Worm (Caenorhabditis elegans): ENCODE data around the gene soap-1.

Gene soap-1

ce11 chrV:7237094-7237132, 22.2 kb upstream of the soap-1 start, which contains the start of gene hpo-9:
hpo-9 (minus strand) TSS chrV:7237130.
- no peak for TF ChIP-seq blmp-1 (tag; optimal IDR thresholded peaks at IDR 0.05)
- TF ChIP-seq hlh-4 (tag; optimal IDR thresholded peaks at IDR 0.05) = no peak
- no peak for TF ChIP-seq nhr-12 (tag; optimal IDR thresholded peaks at IDR 0.05)
- TF ChIP-seq isw-1 (GFP tag; IDR thresholded peaks at IDR 0.05) = no peak
- TF ChIP-seq egl-13 (tag; optimal IDR thresholded peaks at IDR 0.05) = no peak
- no peak for TF ChIP-seq elt-3 (tag; optimal IDR thresholded peaks at IDR 0.05)

ce11 chrV:7236694-7237093, 22.0 kb upstream of the soap-1 start:
- TF ChIP-seq elt-3 (tag; optimal IDR thresholded peaks at IDR 0.05) (no peak), ceh-8 (GFP tag; optimal IDR thresholded peaks at IDR 0.05) (no peak), nhr-237 (tag; optimal IDR thresholded peaks at IDR 0.05) (no peak), dpl-1 (GFP tag; optimal IDR thresholded peaks at IDR 0.05) (no peak), C34B4.2 (tag; optimal IDR thresholded peaks at IDR 0.05) (no peak), efl-1 (optimal IDR thresholded peaks at IDR 0.05) (no peak), efl-1 (GFP tag; optimal IDR thresholded peaks at IDR 0.05 in 1 of 2) (peak in 1 of 2 experiments; percentile 93), fos-1 (tag; optimal IDR thresholded peaks at IDR 0.05) (no peak)

- TF ChIP-seq unc-62 (GFP tag; optimal IDR thresholded peaks at IDR 0.05) (no peak), nhr-47 (tag; optimal IDR thresholded peaks at IDR 0.05) (no peak), nhr-237 (tag; optimal IDR thresholded peaks at IDR 0.05) (no peak), ceh-82 (tag; optimal IDR thresholded peaks at IDR 0.05) (no peak), skn-1 (tag; optimal IDR thresholded peaks at IDR 0.05) (no peak), mab-9 (GFP tag; IDR thresholded peaks at IDR 0.05) (no peak), sptf-1 (tag; optimal IDR thresholded peaks at IDR 0.05) (no peak), egl-13 (tag; optimal IDR thresholded peaks at IDR 0.05) (no peak)
Measured at ce11 chrV:7234726-7235125, 20.0 kb upstream of the soap-1 start, which contains the start of gene C05C8.5. C05C8.5 (minus strand) TSS chrV:7234826.

DNA sequence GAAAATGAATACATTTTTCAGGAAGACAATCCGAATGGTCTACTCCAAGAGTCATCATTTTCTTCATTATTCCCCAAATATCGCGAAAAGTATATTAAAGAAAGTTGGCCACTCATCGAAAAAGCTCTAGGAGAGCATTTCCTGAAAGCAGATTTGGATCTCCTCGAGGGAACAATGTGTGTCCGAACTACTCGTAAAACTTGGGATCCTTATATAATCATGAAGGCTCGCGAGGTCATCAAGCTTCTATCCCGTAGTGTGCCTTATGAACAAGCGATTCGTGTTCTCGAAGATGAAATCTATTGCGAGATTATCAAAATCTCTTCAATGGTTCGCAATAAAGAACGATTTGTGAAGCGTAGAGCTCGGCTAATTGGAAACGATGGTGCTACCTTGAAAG, 16.8 kb upstream of the soap-1 start:
- TF ChIP-seq vab-15 (tag; optimal IDR thresholded peaks at IDR 0.05) (no peak), lin-15B (tag; optimal IDR thresholded peaks at IDR 0.05) (no peak), sptf-1 (tag; optimal IDR thresholded peaks at IDR 0.05) (no peak), dsc-1 (tag; optimal IDR thresholded peaks at IDR 0.05) (no peak)

DNA sequence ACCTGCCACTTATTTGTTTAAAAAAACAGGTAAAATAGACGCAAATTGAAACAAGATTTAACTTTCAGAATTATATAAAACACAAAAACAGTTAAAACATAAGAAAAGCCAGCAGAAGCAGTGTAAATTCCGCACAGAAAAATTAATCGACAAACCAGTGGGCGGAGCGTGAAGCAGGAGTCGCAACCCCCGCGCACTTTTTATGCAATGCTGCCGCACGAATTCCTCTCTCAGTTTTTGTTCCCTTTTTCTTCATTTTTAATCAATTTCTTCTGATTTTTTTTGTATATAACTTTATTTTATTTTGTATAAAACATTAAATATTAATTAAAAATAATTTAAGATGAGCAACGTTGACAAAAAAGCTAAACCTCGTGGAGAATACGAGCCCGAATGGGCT, 16.1 kb upstream of the soap-1 start, which contains the start of the genes gei-6 and krr-1:
Gene gei-6, minus strand, starts transcription at position 2 of the 400 bp plus-strand sequence.
Gene krr-1, plus strand, starts transcription at position 344 of the 400 bp plus-strand sequence.
- TF ChIP-seq lin-39 (tag; optimal IDR thresholded peaks at IDR 0.05) (peak; percentile 18), mdl-1 (tag; optimal IDR thresholded peaks at IDR 0.05) (peak in 1 of 2 experiments; percentile 18), efl-1 (optimal IDR thresholded peaks at IDR 0.05) (peak; percentile 57 to 61), efl-1 (GFP tag; optimal IDR thresholded peaks at IDR 0.05 in 1 of 2) (peak; percentile 59 to 96), unc-130 (tag; optimal IDR thresholded peaks at IDR 0.05) (peak; percentile 77), ceh-82 (tag; optimal IDR thresholded peaks at IDR 0.05) (peak; percentile 7 to 52 (median 26)), tbx-2 (tag; optimal IDR thresholded peaks at IDR 0.05) (peak; percentile 49), blmp-1 (tag; optimal IDR thresholded peaks at IDR 0.05) (peak; percentile 8), nhr-47 (tag; optimal IDR thresholded peaks at IDR 0.05) (peak; percentile 53), swsn-7 (tag; optimal IDR thresholded peaks at IDR 0.05) (peak; percentile 49), nhr-19 (GFP tag; conservative IDR thresholded peaks at IDR 0.05) (peak; percentile 48), ztf-11 (tag; optimal IDR thresholded peaks at IDR 0.05) (peak in 1 of 2 experiments; percentile 5), lir-3 (tag; optimal IDR thresholded peaks at IDR 0.05; ENCODE audit: poor library complexity) (peak; percentile 14), ceh-63 (GFP tag; optimal IDR thresholded peaks at IDR 0.05) (no peak), nhr-20 (tag; optimal IDR thresholded peaks at IDR 0.05) (peak; percentile 42), pqm-1 (tag; optimal IDR thresholded peaks at IDR 0.05) (no peak), snpc-4 (tag; optimal IDR thresholded peaks at IDR 0.05) (peak; percentile 22), hlh-4 (tag; optimal IDR thresholded peaks at IDR 0.05) (no peak), lin-13 (GFP tag; optimal IDR thresholded peaks at IDR 0.05) (no peak), dpl-1 (GFP tag; optimal IDR thresholded peaks at IDR 0.05) (peak; percentile 36 to 57 (median 52)), rnt-1 (tag; optimal IDR thresholded peaks at IDR 0.05) (peak; percentile 64), lsy-2 (tag; optimal IDR thresholded peaks at IDR 0.05) (peak; percentile 32 to 37), mep-1 (tag; optimal IDR thresholded peaks at IDR 0.05) (peak; percentile 50), nhr-90 (tag; optimal IDR thresholded peaks at IDR 0.05; ENCODE audit: poor library complexity) (peak; percentile 24), dsc-1 (tag; optimal IDR thresholded peaks at IDR 0.05) (peak; percentile 36), snu-23 (GFP tag; optimal IDR thresholded peaks at IDR 0.05) (peak; percentile 60), xbp-1 (tag; optimal IDR thresholded peaks at IDR 0.05) (peak; percentile 43), nhr-71 (tag; optimal IDR thresholded peaks at IDR 0.05) (peak; percentile 60), hlh-17 (GFP tag; optimal IDR thresholded peaks at IDR 0.05; ENCODE audit: borderline replicate concordance) (no peak), pag-3 (tag; optimal IDR thresholded peaks at IDR 0.05; ENCODE audit: borderline replicate concordance, insufficient read depth) (no peak), C16A3.4 (tag; optimal IDR thresholded peaks at IDR 0.05) (peak; percentile 59)
